Fruit fly (Drosophila melanogaster) whole organism, prepupa: ENCODE data around the gene srl.

ENCODE experiments used
- Blimp-1 ChIP-seq: fragments of 200-800 bp; sonication (Bioruptor generic); optimal IDR thresholded peaks from 3 replicates; lab custom pipeline; 2017; ENCODE audit warnings: missing biosample characterization, missing genetic modification characterization, mild to moderate bottlenecking, moderate library complexity, missing genetic modification reagents
- CG10631 ChIP-seq: fragments of 200-800 bp; sonication (Bioruptor generic); optimal IDR thresholded peaks from 2 replicates; lab custom pipeline; 2016; ENCODE audit warnings: missing biosample characterization, missing genetic modification characterization
- CG10669 ChIP-seq: fragments of 200-800 bp; sonication (Bioruptor generic); optimal IDR thresholded peaks from 3 replicates; lab custom pipeline; 2018; ENCODE audit warnings: missing biosample characterization, mild to moderate bottlenecking, missing genetic modification characterization, moderate library complexity
- CG11294 ChIP-seq: fragments of 200-800 bp; sonication (Bioruptor generic); IDR thresholded peaks from 2 replicates; pipeline ENCODE4 v1.3.6; 2022; ENCODE audit warnings: missing biosample characterization, missing genetic modification characterization
- CG11762 ChIP-seq: fragments of 200-800 bp; sonication (Bioruptor generic); optimal IDR thresholded peaks from 3 replicates; lab custom pipeline; 2016; ENCODE audit warnings: missing biosample characterization, missing genetic modification characterization; ENCODE audit not compliant: insufficient read depth
- CG15336 ChIP-seq: fragments of 200-800 bp; sonication (Bioruptor generic); IDR thresholded peaks from 2 replicates; pipeline ENCODE4 v1.3.6; 2022; ENCODE audit warnings: missing biosample characterization, missing genetic modification characterization
- CG1621 ChIP-seq: fragments of 200-800 bp; sonication (Bioruptor generic); optimal IDR thresholded peaks from 3 replicates; lab custom pipeline; 2018; ENCODE audit warnings: missing biosample characterization, mild to moderate bottlenecking, missing genetic modification characterization
- CG16779 ChIP-seq: fragments of 200-800 bp; sonication (Bioruptor generic); optimal IDR thresholded peaks from 3 replicates; lab custom pipeline; 2017; ENCODE audit warnings: missing biosample characterization, mild to moderate bottlenecking, missing genetic modification characterization
- CG31627 ChIP-seq: fragments of 200-800 bp; sonication (Bioruptor generic); optimal IDR thresholded peaks from 3 replicates; lab custom pipeline; 2016; ENCODE audit warnings: missing biosample characterization, missing genetic modification characterization
- CG32006 ChIP-seq: fragments of 200-800 bp; sonication (Bioruptor generic); optimal IDR thresholded peaks from 3 replicates; lab custom pipeline; 2017; ENCODE audit warnings: missing biosample characterization, mild to moderate bottlenecking, missing genetic modification characterization
- CG4318 ChIP-seq: fragments of 200-800 bp; sonication (Bioruptor generic); optimal IDR thresholded peaks from 3 replicates; lab custom pipeline; 2017; ENCODE audit warnings: missing biosample characterization, mild to moderate bottlenecking, missing genetic modification characterization
- CG6163 ChIP-seq: fragments of 200-800 bp; sonication (Bioruptor generic); IDR thresholded peaks from 3 replicates; pipeline ENCODE4 v1.3.6; 2022; ENCODE audit warnings: missing biosample characterization, missing genetic modification characterization
- CG6276 ChIP-seq: fragments of 200-800 bp; sonication (Bioruptor generic); optimal IDR thresholded peaks from 2 replicates; lab custom pipeline; 2017; ENCODE audit warnings: missing biosample characterization, mild to moderate bottlenecking, missing genetic modification characterization
- CG6792 ChIP-seq: fragments of 200-800 bp; sonication (Bioruptor generic); optimal IDR thresholded peaks from 3 replicates; lab custom pipeline; 2016; ENCODE audit warnings: missing biosample characterization, missing genetic modification characterization
- CG6808 ChIP-seq: fragments of 200-800 bp; sonication (Bioruptor generic); optimal IDR thresholded peaks from 3 replicates; lab custom pipeline; 2017; ENCODE audit warnings: missing biosample characterization, missing genetic modification characterization, mild to moderate bottlenecking, moderate library complexity, missing genetic modification reagents
- CG6854 ChIP-seq: fragments of 200-800 bp; sonication (Bioruptor generic); optimal IDR thresholded peaks from 2 replicates; lab custom pipeline; 2017; ENCODE audit warnings: missing biosample characterization, mild to moderate bottlenecking, missing genetic modification characterization
- CG7368 ChIP-seq: fragments of 200-800 bp; sonication (Bioruptor generic); optimal IDR thresholded peaks from 3 replicates; lab custom pipeline; 2016; ENCODE audit warnings: missing biosample characterization, missing genetic modification characterization
- CG8119 ChIP-seq: fragments of 200-800 bp; sonication (Bioruptor generic); IDR thresholded peaks from 3 replicates; pipeline ENCODE4 v1.3.6; 2022; ENCODE audit warnings: missing biosample characterization, missing genetic modification characterization
- CG9139 ChIP-seq: fragments of 200-800 bp; sonication (Bioruptor generic); optimal IDR thresholded peaks from 3 replicates; lab custom pipeline; 2017; ENCODE audit warnings: missing biosample characterization, mild to moderate bottlenecking, missing genetic modification characterization
- Eip75B ChIP-seq: fragments of 200-800 bp; sonication (Bioruptor generic); optimal IDR thresholded peaks from 3 replicates; lab custom pipeline; 2016; ENCODE audit warnings: missing biosample characterization, missing genetic modification characterization
- Eip78C ChIP-seq: fragments of 200-800 bp; sonication (Bioruptor generic); peaks from one replicate; lab custom pipeline; 2016; ENCODE audit warnings: missing biosample characterization, missing genetic modification characterization
- Ets21C ChIP-seq: fragments of 200-800 bp; sonication (Bioruptor generic); optimal IDR thresholded peaks from 3 replicates; lab custom pipeline; 2016; ENCODE audit warnings: missing biosample characterization, missing genetic modification characterization
- Gug ChIP-seq: fragments of 200-800 bp; sonication (Bioruptor generic); IDR thresholded peaks from 2 replicates; pipeline ENCODE4 v1.3.6; 2022; ENCODE audit warnings: missing biosample characterization, missing genetic modification characterization
- Hr38 ChIP-seq: sonication (Bioruptor generic); optimal IDR thresholded peaks from 2 replicates; lab custom pipeline; 2016; ENCODE audit warnings: missing biosample characterization, missing genetic modification characterization
- Hr39 ChIP-seq: fragments of 200-800 bp; sonication (Bioruptor generic); optimal IDR thresholded peaks from 2 replicates; lab custom pipeline; 2016; ENCODE audit warnings: missing biosample characterization, missing genetic modification characterization
- Hr4 ChIP-seq: fragments of 200-800 bp; sonication (Bioruptor generic); optimal IDR thresholded peaks from 3 replicates; lab custom pipeline; 2016; ENCODE audit warnings: missing biosample characterization, missing genetic modification characterization
- Lpt ChIP-seq: fragments of 200-800 bp; sonication (Bioruptor generic); optimal IDR thresholded peaks from 3 replicates; lab custom pipeline; 2016; ENCODE audit warnings: missing biosample characterization, missing genetic modification characterization
- OdsH ChIP-seq: fragments of 200-800 bp; sonication (Bioruptor generic); optimal IDR thresholded peaks from 3 replicates; lab custom pipeline; 2016; ENCODE audit warnings: missing biosample characterization, missing genetic modification characterization
- Smox ChIP-seq: fragments of 200-800 bp; sonication (Bioruptor generic); optimal IDR thresholded peaks from 3 replicates; lab custom pipeline; 2016; ENCODE audit warnings: missing biosample characterization, missing genetic modification characterization
- Sox102F ChIP-seq: fragments of 200-800 bp; sonication (Bioruptor generic); optimal IDR thresholded peaks from 2 replicates; lab custom pipeline; 2016; ENCODE audit warnings: missing biosample characterization, mild to moderate bottlenecking, missing genetic modification characterization
- Sox14 ChIP-seq: fragments of 200-800 bp; sonication (Bioruptor generic); optimal IDR thresholded peaks from 3 replicates; lab custom pipeline; 2016; ENCODE audit warnings: missing biosample characterization, missing genetic modification characterization
- achi ChIP-seq: fragments of 200-800 bp; sonication (Bioruptor generic); optimal IDR thresholded peaks from 3 replicates; lab custom pipeline; 2016; ENCODE audit warnings: missing biosample characterization, missing genetic modification characterization
- acj6 ChIP-seq: fragments of 200-800 bp; sonication (Bioruptor generic); optimal IDR thresholded peaks from 3 replicates; lab custom pipeline; 2016; ENCODE audit warnings: missing biosample characterization, missing genetic modification characterization
- dsx ChIP-seq: fragments of 200-800 bp; optimal IDR thresholded peaks from 3 replicates; lab custom pipeline; 2019; ENCODE audit warnings: missing biosample characterization, mild to moderate bottlenecking, missing genetic modification characterization, moderate library complexity; ENCODE audit not compliant: poor library complexity, severe bottlenecking
- eg ChIP-seq: fragments of 200-800 bp; sonication (Bioruptor generic); IDR thresholded peaks from 3 replicates; pipeline ENCODE4 v1.3.6; 2022; ENCODE audit warnings: missing biosample characterization, missing genetic modification characterization
- esn ChIP-seq: fragments of 200-800 bp; sonication (Bioruptor generic); optimal IDR thresholded peaks from 2 replicates; lab custom pipeline; 2016; ENCODE audit warnings: missing biosample characterization, mild to moderate bottlenecking, missing genetic modification characterization, moderate library complexity
- fkh ChIP-seq: fragments of 200-800 bp; sonication (Bioruptor generic); optimal IDR thresholded peaks from 3 replicates; lab custom pipeline; 2017; ENCODE audit warnings: missing biosample characterization, mild to moderate bottlenecking, missing genetic modification characterization, moderate library complexity
- lz ChIP-seq: fragments of 200-800 bp; sonication (Bioruptor generic); optimal IDR thresholded peaks from 3 replicates; lab custom pipeline; 2016; ENCODE audit warnings: missing biosample characterization, missing genetic modification characterization
- spab ChIP-seq: fragments of 200-800 bp; sonication (Bioruptor generic); optimal IDR thresholded peaks from 2 replicates; lab custom pipeline; 2017; ENCODE audit warnings: missing biosample characterization, mild to moderate bottlenecking, missing genetic modification characterization, missing genetic modification reagents
- topi ChIP-seq: fragments of 200-800 bp; sonication (Bioruptor generic); optimal IDR thresholded peaks from 3 replicates; lab custom pipeline; 2016; ENCODE audit warnings: missing biosample characterization, missing genetic modification characterization
- vri ChIP-seq: fragments of 200-800 bp; sonication (Bioruptor generic); optimal IDR thresholded peaks from 3 replicates; lab custom pipeline; 2016; ENCODE audit warnings: missing biosample characterization, mild to moderate bottlenecking, missing genetic modification characterization

srl gene

DNA sequence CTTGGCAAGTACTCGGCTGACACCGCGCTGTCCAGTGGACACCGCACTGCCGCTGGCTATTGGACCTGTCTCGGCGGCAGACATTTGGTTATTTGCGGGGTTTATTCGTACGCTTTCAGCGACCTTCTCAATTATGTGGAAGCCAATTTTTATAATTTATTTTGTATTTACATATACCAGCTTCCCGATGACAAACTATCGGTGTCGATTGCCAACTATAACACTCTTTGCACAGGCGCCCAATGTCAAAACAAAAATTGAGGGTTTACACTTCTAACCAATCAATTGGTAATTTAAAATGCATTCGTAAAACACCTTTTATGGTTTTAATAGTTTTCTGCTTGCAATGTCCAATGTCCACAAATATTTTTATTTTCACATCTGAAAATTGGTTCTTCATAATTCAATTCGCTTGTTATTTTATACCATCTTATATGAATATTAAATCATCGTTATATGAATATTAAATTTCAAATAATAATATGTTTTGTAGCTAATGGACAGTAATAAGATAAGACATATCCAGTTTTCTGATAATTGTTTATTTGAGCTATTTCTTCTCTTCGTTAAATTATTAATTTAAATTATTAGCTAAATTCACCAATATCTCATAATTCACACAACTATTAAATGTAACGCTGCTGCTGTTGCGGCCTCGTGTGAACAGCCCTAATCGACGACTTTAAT, 29.2 kb downstream of the srl start (continued):
- TF ChIP-seq achi (GFP tag; lab: Kevin White, UChicago) (peak; percentile 33), Ets21C (GFP tag; lab: Kevin White, UChicago) (peak; percentile 32), CG6276 (GFP tag; lab: Kevin White, UChicago) (no peak), eg (GFP tag; lab: Robert Waterston, UW) (peak; percentile 23; the same call in 1 of the 3 replicates), CG10631 (GFP tag; lab: Kevin White, UChicago) (peak; percentile 14), OdsH (peak; percentile 37), Smox (no peak), topi (GFP tag; lab: Kevin White, UChicago) (peak; percentile 5), dsx (GFP tag; lab: Kevin White, UChicago) (no peak), CG6792 (GFP tag; lab: Kevin White, UChicago) (no peak), Blimp-1 (GFP tag; lab: Kevin White, UChicago) (peak; percentile 2), CG16779 (tag; lab: Kevin White, UChicago) (no peak), spab (GFP tag; lab: Kevin White, UChicago) (no peak), CG1621 (tag; lab: Kevin White, UChicago) (no peak), CG6808 (GFP tag; lab: Kevin White, UChicago) (no peak), Hr38 (GFP tag; lab: Kevin White, UChicago) (no peak), CG15336 (no peak), acj6 (GFP tag; lab: Kevin White, UChicago) (peak; percentile 45), CG32006 (peak; percentile 59), Hr39 (GFP tag; lab: Kevin White, UChicago) (peak; percentile 30), CG10669 (no peak), CG6163 (GFP tag; lab: Robert Waterston, UW) (no peak), Eip78C (GFP tag; lab: Kevin White, UChicago) (peak; percentile 65), fkh (peak; percentile 66), vri (GFP tag; lab: Kevin White, UChicago) (no peak), CG11294 (GFP tag; lab: Robert Waterston, UW) (no peak), Lpt (peak; percentile 5), CG4318 (GFP tag; lab: Kevin White, UChicago) (peak; percentile 29), Gug (no peak), CG31627 (peak; percentile 47), lz (GFP tag; lab: Kevin White, UChicago) (no peak), Sox102F (GFP tag; lab: Kevin White, UChicago) (no peak), CG9139 (GFP tag; lab: Kevin White, UChicago) (no peak), esn (peak; percentile 2), CG7368 (GFP tag; lab: Kevin White, UChicago) (no peak), Hr4 (peak; percentile 9), CG8119 (GFP tag; lab: Robert Waterston, UW) (no peak), CG11762 (GFP tag; lab: Kevin White, UChicago) (no peak), Eip75B (GFP tag; lab: Kevin White, UChicago) (no peak), CG6854 (GFP tag; lab: Kevin White, UChicago) (no peak)

- peak; percentile 14 for TF ChIP-seq Sox14 (GFP tag; lab: Kevin White, UChicago)
- peak; percentile 73 for TF ChIP-seq Eip78C (GFP tag; lab: Kevin White, UChicago)
- no peak for TF ChIP-seq Eip75B (GFP tag; lab: Kevin White, UChicago)
- TF ChIP-seq Blimp-1 (GFP tag; lab: Kevin White, UChicago) = peak; percentile 10
- peak; percentile 86 for TF ChIP-seq dsx (GFP tag; lab: Kevin White, UChicago)
Measured at dm6 chr3R:4397403-4398079, 31.6 kb downstream of the srl start, which contains the start of gene CG9855. CG9855 (minus strand) TSS chr3R:4397875.
